Fruit fly (Drosophila melanogaster): ENCODE results near the gene CG13295.

Gene CG13295

dm6 chr3L:6059062-6059708 is 15.9 kb downstream of the CG13295 start, which contains the start of gene CG6592:
TSS of gene CG6592 (plus strand) at chr3L:6059658.
- no peak for TF ChIP-seq insv (optimal IDR thresholded peaks at IDR 0.05)

dm6 chr3L:6054803-6055202 is 20.2 kb downstream of the CG13295 start, which contains the start of gene tant:
TSS of gene tant (plus strand) at chr3L:6055136.
- TF ChIP-seq Sin3A (optimal IDR thresholded peaks at IDR 0.05): no peak
- TF ChIP-seq ttk (optimal IDR thresholded peaks at IDR 0.05): no peak
- TF ChIP-seq psq (optimal IDR thresholded peaks at IDR 0.05): no peak
- TF ChIP-seq h (optimal IDR thresholded peaks at IDR 0.05): no peak
- no peak for TF ChIP-seq insv (optimal IDR thresholded peaks at IDR 0.05)
- TF ChIP-seq Myc (optimal IDR thresholded peaks at IDR 0.05): no peak

dm6 chr3L:6054343-6054742 is 20.7 kb downstream of the CG13295 start, which contains the start of gene Jon65Ai:
TSS of gene Jon65Ai (minus strand) at chr3L:6054443.
- TF ChIP-seq psq (optimal IDR thresholded peaks at IDR 0.05): no peak
- no peak for TF ChIP-seq Myc (optimal IDR thresholded peaks at IDR 0.05)

- TF ChIP-seq insv (optimal IDR thresholded peaks at IDR 0.05) (no peak), Sin3A (optimal IDR thresholded peaks at IDR 0.05) (no peak), psq (optimal IDR thresholded peaks at IDR 0.05) (no peak), Myc (optimal IDR thresholded peaks at IDR 0.05) (no peak), h (optimal IDR thresholded peaks at IDR 0.05) (no peak), ttk (optimal IDR thresholded peaks at IDR 0.05) (no peak)
These were observed 23.0 kb downstream of the CG13295 start, which contains the start of gene Jon65Aii for dm6 chr3L:6052021-6052420. TSS of gene Jon65Aii (plus strand) at chr3L:6052321.

DNA sequence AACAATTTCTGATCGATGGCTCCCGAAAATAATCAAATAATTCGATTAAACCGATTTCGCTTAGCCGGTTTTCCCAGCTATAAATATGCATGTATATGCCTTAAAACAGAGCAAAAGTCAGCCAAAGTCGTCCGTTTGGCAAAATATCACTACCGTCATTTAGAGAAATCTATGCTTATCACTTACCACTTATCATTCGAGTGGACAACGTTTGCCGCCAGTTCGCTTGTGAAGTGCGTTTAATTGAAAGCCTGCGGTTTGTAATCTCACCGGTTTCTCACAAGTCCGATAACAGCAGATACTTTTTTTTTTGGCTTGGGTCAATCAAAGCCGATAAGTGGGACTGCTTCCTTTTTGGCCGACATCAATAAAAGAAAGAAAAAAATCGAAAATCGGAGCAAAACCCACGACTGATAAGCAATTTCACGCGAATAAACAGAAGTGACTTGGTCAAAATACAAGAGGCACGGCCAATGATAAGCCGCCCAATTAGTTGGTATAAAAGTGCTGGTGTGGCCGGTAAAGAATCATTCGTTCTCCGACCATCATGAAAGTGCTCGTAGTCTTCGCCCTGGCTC is 24.7 kb downstream of the CG13295 start, which contains the start of gene Jon65Aiii:
Gene Jon65Aiii (plus strand): TSS at position 528 of the 578 bp plus-strand sequence.
- no peak for TF ChIP-seq h (optimal IDR thresholded peaks at IDR 0.05)
- no peak for TF ChIP-seq psq (optimal IDR thresholded peaks at IDR 0.05)

- no peak for TF ChIP-seq h (optimal IDR thresholded peaks at IDR 0.05)
- TF ChIP-seq Myc (optimal IDR thresholded peaks at IDR 0.05): no peak
- TF ChIP-seq ttk (optimal IDR thresholded peaks at IDR 0.05): no peak
- no peak for TF ChIP-seq insv (optimal IDR thresholded peaks at IDR 0.05)
- no peak for TF ChIP-seq psq (optimal IDR thresholded peaks at IDR 0.05)
- no peak for TF ChIP-seq Sin3A (optimal IDR thresholded peaks at IDR 0.05)
These were observed 36.3 kb downstream of the CG13295 start, which contains the start of gene Jon65Aiv for dm6 chr3L:6038720-6039205. TSS of gene Jon65Aiv (plus strand) at chr3L:6039155.

DNA sequence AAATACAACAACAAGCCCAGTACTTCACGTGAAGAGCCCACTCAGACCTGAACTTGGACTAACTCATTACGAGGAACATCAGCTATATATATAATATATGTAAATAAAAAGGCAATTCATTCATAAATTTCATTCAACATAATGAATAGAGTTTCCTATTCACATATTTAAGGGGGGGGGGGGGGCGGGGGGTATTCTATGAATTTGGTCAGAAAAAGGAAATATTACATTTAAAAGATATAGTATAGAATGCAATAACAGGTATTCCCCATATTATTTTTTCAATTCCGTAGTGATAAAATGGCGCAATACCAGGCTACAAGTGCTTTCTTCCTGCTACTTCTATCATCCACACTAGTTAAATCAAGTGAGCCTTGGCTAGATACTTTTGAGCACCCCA is 38.2 kb downstream of the CG13295 start, which contains the start of gene CG6462:
Gene CG6462 (plus strand): TSS at position 301 of the 400 bp plus-strand sequence.
- TF ChIP-seq Myc (optimal IDR thresholded peaks at IDR 0.05) (no peak), insv (optimal IDR thresholded peaks at IDR 0.05) (no peak), h (optimal IDR thresholded peaks at IDR 0.05) (no peak), Sin3A (optimal IDR thresholded peaks at IDR 0.05) (no peak), psq (optimal IDR thresholded peaks at IDR 0.05) (no peak), ttk (optimal IDR thresholded peaks at IDR 0.05) (no peak)

DNA sequence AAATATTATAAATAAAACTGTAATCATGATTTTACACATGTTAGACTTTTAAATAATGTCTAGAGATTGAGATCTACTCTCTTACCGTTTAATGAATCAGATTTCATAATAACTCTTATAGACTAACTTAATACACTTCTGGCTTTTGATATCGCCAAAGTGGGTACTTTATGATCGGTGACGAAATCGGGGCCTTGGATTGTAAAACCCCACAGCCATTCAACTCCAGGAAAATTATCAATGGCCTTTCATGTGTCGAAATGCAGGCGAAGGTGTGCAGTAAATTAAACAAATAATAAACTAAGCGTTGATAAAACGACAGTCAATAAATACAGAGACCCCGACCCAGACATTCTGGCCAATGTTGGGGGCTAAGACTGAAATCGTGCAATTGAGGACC is 38.9 kb downstream of the CG13295 start:
- no peak for TF ChIP-seq Sin3A (optimal IDR thresholded peaks at IDR 0.05)

- TF ChIP-seq Myc (optimal IDR thresholded peaks at IDR 0.05) (no peak), insv (optimal IDR thresholded peaks at IDR 0.05) (no peak), h (optimal IDR thresholded peaks at IDR 0.05) (no peak), Sin3A (optimal IDR thresholded peaks at IDR 0.05) (no peak), ttk (optimal IDR thresholded peaks at IDR 0.05) (no peak), psq (optimal IDR thresholded peaks at IDR 0.05) (no peak)
These were observed 40.1 kb downstream of the CG13295 start, which contains the start of gene yip7 for dm6 chr3L:6034916-6035315. TSS of gene yip7 (plus strand) at chr3L:6035216.

DNA sequence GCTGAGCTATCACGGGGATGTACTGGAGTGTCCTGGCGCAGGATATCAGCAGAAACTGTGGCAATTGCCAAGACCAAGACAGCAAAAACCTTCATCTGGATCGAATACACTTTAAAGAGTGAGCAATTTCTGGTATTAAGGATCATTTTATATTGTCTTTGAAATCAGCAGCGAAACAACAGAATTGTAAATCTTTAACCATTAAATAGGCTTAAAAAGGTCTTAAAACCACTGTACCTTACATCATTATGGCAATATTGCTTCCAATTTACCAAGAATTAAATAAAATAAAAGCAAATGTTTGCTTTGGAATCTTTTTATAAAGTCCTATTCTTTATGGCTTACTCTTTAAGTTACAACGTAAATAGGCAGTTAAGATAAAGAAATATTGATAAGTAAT is 40.5 kb downstream of the CG13295 start, which contains the start of gene CG10477:
Gene CG10477 (minus strand): TSS at position 101 of the 400 bp plus-strand sequence.
- TF ChIP-seq h (optimal IDR thresholded peaks at IDR 0.05): no peak
- TF ChIP-seq ttk (optimal IDR thresholded peaks at IDR 0.05): no peak
- no peak for TF ChIP-seq Sin3A (optimal IDR thresholded peaks at IDR 0.05)
- no peak for TF ChIP-seq psq (optimal IDR thresholded peaks at IDR 0.05)
- TF ChIP-seq insv (optimal IDR thresholded peaks at IDR 0.05): no peak
- TF ChIP-seq Myc (optimal IDR thresholded peaks at IDR 0.05): no peak

DNA sequence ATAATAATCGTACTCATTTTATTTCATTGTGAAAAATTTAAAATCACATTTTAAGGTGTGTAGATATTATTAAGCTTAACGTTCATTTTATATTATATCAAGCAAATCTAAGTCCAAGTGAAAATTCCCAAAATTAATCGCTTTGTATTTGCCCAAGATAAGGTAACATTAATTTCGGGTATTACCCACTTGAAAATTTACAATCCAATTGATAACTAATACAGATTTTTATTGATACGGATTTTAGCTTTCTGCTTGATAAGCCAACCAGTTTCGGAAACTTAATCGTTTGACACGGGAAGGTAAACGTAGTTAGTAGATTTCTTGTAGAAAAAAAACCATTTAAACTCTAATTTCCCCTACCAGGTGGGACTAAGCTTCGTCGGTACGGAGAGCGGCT is 42.0 kb downstream of the CG13295 start:
- no peak for TF ChIP-seq Sin3A (optimal IDR thresholded peaks at IDR 0.05)
- TF ChIP-seq Myc (optimal IDR thresholded peaks at IDR 0.05): no peak
- TF ChIP-seq psq (optimal IDR thresholded peaks at IDR 0.05): no peak
- no peak for TF ChIP-seq ttk (optimal IDR thresholded peaks at IDR 0.05)
- no peak for TF ChIP-seq insv (optimal IDR thresholded peaks at IDR 0.05)
- no peak for TF ChIP-seq h (optimal IDR thresholded peaks at IDR 0.05)
